Worm (Caenorhabditis elegans) whole organism, L1 larva: ENCODE results near the gene Y43F8C.23.

ENCODE experiments used
- egl-13 ChIP-seq: sonication (generic microtip); optimal IDR thresholded peaks from 2 replicates; lab custom pipeline; 2016; ENCODE audit warnings: missing genotype, missing genetic modification reagents, missing genetic modification characterization, missing compliant biosample characterization
- elt-3 ChIP-seq, 6 experiments: fragments of 150-350 bp in 1 of 6; sonication (generic microtip); optimal IDR thresholded peaks; 2 replicates each; lab custom pipeline; 2017 to 2018; ENCODE audit warnings: missing biosample characterization in 6 of 6, missing genetic modification characterization in 6 of 6, inconsistent platforms in 1 of 6
- fkh-10 ChIP-seq: sonication (generic microtip); optimal IDR thresholded peaks from 2 replicates; lab custom pipeline; 2017; ENCODE audit warnings: missing biosample characterization, missing genetic modification reagents, missing genetic modification characterization
- irx-1 ChIP-seq: sonication (generic microtip); optimal IDR thresholded peaks from 2 replicates; lab custom pipeline; 2016; ENCODE audit warnings: missing genetic modification characterization, missing compliant biosample characterization
- jun-1 ChIP-seq: fragments of 150-350 bp; optimal IDR thresholded peaks from 2 replicates; lab custom pipeline; 2014; ENCODE audit warnings: missing biosample characterization, missing genetic modification reagents, missing genetic modification characterization
- lin-15B ChIP-seq: fragments of 150-350 bp; sonication (generic microtip); optimal IDR thresholded peaks from 3 replicates; lab custom pipeline; 2014; ENCODE audit warnings: missing biosample characterization, missing genetic modification characterization
- lir-3 ChIP-seq: sonication (generic microtip); optimal IDR thresholded peaks from 2 replicates; lab custom pipeline; 2016; ENCODE audit warnings: mild to moderate bottlenecking, missing genetic modification characterization, moderate library complexity, missing compliant biosample characterization; ENCODE audit not compliant: poor library complexity
- nhr-237 ChIP-seq: fragments of 150-350 bp; optimal IDR thresholded peaks from 2 replicates; lab custom pipeline; 2014; ENCODE audit warnings: missing biosample characterization, missing genetic modification characterization
- nhr-76 ChIP-seq: sonication (generic microtip); optimal IDR thresholded peaks from 2 replicates; lab custom pipeline; 2017; ENCODE audit warnings: missing biosample characterization, missing genetic modification characterization
- nhr-90 ChIP-seq: sonication (generic microtip); optimal IDR thresholded peaks from 2 replicates; lab custom pipeline; 2016; ENCODE audit warnings: mild to moderate bottlenecking, missing genetic modification characterization, missing compliant biosample characterization; ENCODE audit not compliant: poor library complexity
- unc-30 ChIP-seq: sonication (generic microtip); optimal IDR thresholded peaks from 2 replicates; lab custom pipeline; 2017; ENCODE audit warnings: missing biosample characterization, missing genetic modification characterization
- unc-62 ChIP-seq: fragments of 150-350 bp; optimal IDR thresholded peaks from 2 replicates; lab custom pipeline; 2014; ENCODE audit warnings: missing biosample characterization, missing genetic modification reagents, missing genetic modification characterization
- zag-1 ChIP-seq: fragments of 150-350 bp; optimal IDR thresholded peaks from 2 replicates; lab custom pipeline; 2014; ENCODE audit warnings: missing biosample characterization, missing genetic modification characterization
- ztf-11 ChIP-seq, 2 experiments: sonication (generic microtip); optimal IDR thresholded peaks; 2 replicates each; lab custom pipeline; 2016 to 2017; ENCODE audit warnings: missing genetic modification characterization in 2 of 2, missing biosample characterization in 1 of 2, missing compliant biosample characterization in 1 of 2

DNA sequence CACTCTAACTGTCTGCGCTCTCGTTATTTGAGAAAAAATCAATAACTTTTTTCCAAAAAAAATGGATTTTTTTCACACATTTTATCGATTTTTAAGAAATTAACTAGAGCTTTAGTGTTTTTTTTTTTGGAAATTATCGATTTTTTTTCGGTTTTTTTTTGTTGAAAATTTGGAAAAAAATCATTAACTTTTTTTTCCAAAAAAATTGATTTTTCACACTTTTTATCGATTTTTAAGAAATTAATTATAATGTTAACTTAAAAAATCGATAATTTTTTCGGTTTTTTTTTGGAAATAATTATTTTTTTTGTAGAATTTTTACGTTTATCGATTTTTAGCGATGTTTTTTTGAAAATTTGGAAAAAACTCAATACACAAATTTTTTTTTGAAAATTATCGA, 32.7 kb upstream of the Y43F8C.23 start:
- TF ChIP-seq elt-3 (tag; optimal IDR thresholded peaks at IDR 0.05; lab: Kevin White, UChicago) (no peak), nhr-237 (tag; lab: Kevin White, UChicago) (no peak), jun-1 (tag; lab: Kevin White, UChicago) (no peak), lin-15B (tag; lab: Kevin White, UChicago) (no peak), unc-62 (GFP tag; lab: Kevin White, UChicago) (no peak), fkh-10 (GFP tag; lab: Kevin White, UChicago) (no peak), lir-3 (tag; lab: Kevin White, UChicago) (no peak), egl-13 (tag; lab: Kevin White, UChicago) (no peak), ztf-11 (tag; optimal IDR thresholded peaks at IDR 0.05; lab: Kevin White, UChicago) (no peak), nhr-76 (tag; lab: Kevin White, UChicago) (no peak), irx-1 (no peak), unc-30 (tag; lab: Kevin White, UChicago) (no peak), nhr-90 (no peak), zag-1 (no peak)
